Worm (Caenorhabditis elegans) whole organism, midembryonic: ENCODE results near the gene ZK1058.9.

Source experiments
- T22C8.4 ChIP-seq: fragments of 200-800 bp; sonication (Bioruptor generic); IDR thresholded peaks from 2 replicates; pipeline ENCODE4 v1.3.6; 2022; ENCODE audit warnings: missing genetic modification characterization, missing compliant biosample characterization
- cog-1 ChIP-seq: sonication (generic microtip); optimal IDR thresholded peaks from 2 replicates; lab custom pipeline; 2016; ENCODE audit warnings: missing genetic modification characterization, missing compliant biosample characterization
- flt-1 ChIP-seq: fragments of 200-800 bp; sonication (Bioruptor generic); IDR thresholded peaks from 2 replicates; pipeline ENCODE4 v1.3.6; 2022; ENCODE audit warnings: missing genetic modification characterization, missing compliant biosample characterization
- klf-2 ChIP-seq: fragments of 200-800 bp; sonication (Bioruptor generic); conservative IDR thresholded peaks from 2 replicates; pipeline ENCODE4 v1.3.6; 2022; ENCODE audit warnings: missing genetic modification reagents, missing genetic modification characterization, missing compliant biosample characterization
- med-1 ChIP-seq: sonication (generic microtip); optimal IDR thresholded peaks from 2 replicates; lab custom pipeline; 2017; ENCODE audit warnings: missing genetic modification characterization, mild to moderate bottlenecking, missing compliant biosample characterization, antibody characterized with exemption, missing genetic modification reagents; ENCODE audit not compliant: insufficient read depth
- ref-1 ChIP-seq: fragments of 200-800 bp; sonication (Bioruptor generic); conservative IDR thresholded peaks from 2 replicates; pipeline ENCODE4 v1.3.6; 2022; ENCODE audit warnings: missing genetic modification reagents, missing genetic modification characterization, missing compliant biosample characterization
- tab-1 ChIP-seq: fragments of 200-800 bp; sonication (Bioruptor generic); IDR thresholded peaks from 2 replicates; pipeline ENCODE4 v1.3.6; 2022; ENCODE audit warnings: missing genetic modification characterization, missing compliant biosample characterization
- ztf-23 ChIP-seq: fragments of 200-800 bp; sonication (Bioruptor generic); IDR thresholded peaks from 2 replicates; pipeline ENCODE4 v1.3.6; 2022; ENCODE audit warnings: missing genetic modification reagents, missing genetic modification characterization, missing compliant biosample characterization
- ztf-29 ChIP-seq: fragments of 200-800 bp; sonication (Bioruptor generic); IDR thresholded peaks from 2 replicates; pipeline ENCODE4 v1.3.6; 2022; ENCODE audit warnings: missing genetic modification reagents, missing genetic modification characterization, missing compliant biosample characterization

Gene ZK1058.9

ce11 chrIII:3908205-3908604, 17.8 kb downstream of the ZK1058.9 start:
- TF ChIP-seq flt-1 (no peak), ztf-29 (GFP tag; lab: Robert Waterston, UW) (no peak), med-1 (no peak), cog-1 (tag; lab: Kevin White, UChicago) (no peak), tab-1 (GFP tag; lab: Robert Waterston, UW) (no peak), ztf-23 (no peak), ref-1 (GFP tag; lab: Robert Waterston, UW) (no peak), klf-2 (GFP tag; lab: Robert Waterston, UW) (no peak), T22C8.4 (GFP tag; lab: Robert Waterston, UW) (no peak)

- TF ChIP-seq cog-1 (tag; lab: Kevin White, UChicago) (no peak), klf-2 (GFP tag; lab: Robert Waterston, UW) (no peak), ztf-29 (GFP tag; lab: Robert Waterston, UW) (no peak), ztf-23 (no peak), med-1 (no peak), tab-1 (GFP tag; lab: Robert Waterston, UW) (no peak), ref-1 (GFP tag; lab: Robert Waterston, UW) (no peak), flt-1 (no peak), T22C8.4 (GFP tag; lab: Robert Waterston, UW) (no peak)
Observed at ce11 chrIII:3907587-3907986, 18.4 kb downstream of the ZK1058.9 start, which contains the start of gene mmcm-1. Gene mmcm-1, minus strand, starts transcription at chrIII:3907687.

- TF ChIP-seq ztf-29 (GFP tag; lab: Robert Waterston, UW), result no peak
- no peak for TF ChIP-seq ztf-23
- no peak for TF ChIP-seq flt-1
- no peak for TF ChIP-seq tab-1 (GFP tag; lab: Robert Waterston, UW)
- no peak for TF ChIP-seq T22C8.4 (GFP tag; lab: Robert Waterston, UW)
- TF ChIP-seq klf-2 (GFP tag; lab: Robert Waterston, UW), result no peak
- no peak for TF ChIP-seq cog-1 (tag; lab: Kevin White, UChicago)
- TF ChIP-seq med-1, result no peak
- TF ChIP-seq ref-1 (GFP tag; lab: Robert Waterston, UW), result no peak
Observed at ce11 chrIII:3906481-3906880, 19.5 kb downstream of the ZK1058.9 start.

ce11 chrIII:3902588-3903325, 23.3 kb downstream of the ZK1058.9 start:
- TF ChIP-seq klf-2 (GFP tag; lab: Robert Waterston, UW), result no peak
- TF ChIP-seq ztf-29 (GFP tag; lab: Robert Waterston, UW), result no peak
- no peak for TF ChIP-seq T22C8.4 (GFP tag; lab: Robert Waterston, UW)
- TF ChIP-seq flt-1, result no peak
- TF ChIP-seq med-1, result no peak
- no peak for TF ChIP-seq cog-1 (tag; lab: Kevin White, UChicago)
- TF ChIP-seq tab-1 (GFP tag; lab: Robert Waterston, UW), result no peak

ce11 chrIII:3901542-3901941, 24.5 kb downstream of the ZK1058.9 start, which contains the start of gene tir-1:
Gene tir-1, minus strand, starts transcription at chrIII:3901642.
- TF ChIP-seq ref-1 (GFP tag; lab: Robert Waterston, UW) (no peak), cog-1 (tag; lab: Kevin White, UChicago) (no peak), ztf-23 (no peak), tab-1 (GFP tag; lab: Robert Waterston, UW) (no peak), ztf-29 (GFP tag; lab: Robert Waterston, UW) (no peak), med-1 (no peak), flt-1 (no peak), klf-2 (GFP tag; lab: Robert Waterston, UW) (no peak), T22C8.4 (GFP tag; lab: Robert Waterston, UW) (no peak)

- no peak for TF ChIP-seq T22C8.4 (GFP tag; lab: Robert Waterston, UW)
Observed at ce11 chrIII:3898850-3899249, 27.2 kb downstream of the ZK1058.9 start.

ce11 chrIII:3898354-3898753, 27.7 kb downstream of the ZK1058.9 start:
- TF ChIP-seq ztf-29 (GFP tag; lab: Robert Waterston, UW) (no peak), tab-1 (GFP tag; lab: Robert Waterston, UW) (no peak), med-1 (no peak), ref-1 (GFP tag; lab: Robert Waterston, UW) (no peak), klf-2 (GFP tag; lab: Robert Waterston, UW) (no peak), cog-1 (tag; lab: Kevin White, UChicago) (no peak), flt-1 (no peak), T22C8.4 (GFP tag; lab: Robert Waterston, UW) (no peak)

- peak; percentile 40; the same call in 1 of the 2 replicates for TF ChIP-seq ref-1 (GFP tag; lab: Robert Waterston, UW)
- peak; percentile 85 for TF ChIP-seq flt-1
Observed at ce11 chrIII:3897116-3897845, 28.7 kb downstream of the ZK1058.9 start.

- no peak for TF ChIP-seq ztf-23
Observed at ce11 chrIII:3893992-3894391, 32.0 kb downstream of the ZK1058.9 start.

ce11 chrIII:3889896-3890295, 36.1 kb downstream of the ZK1058.9 start:
- TF ChIP-seq klf-2 (GFP tag; lab: Robert Waterston, UW), result no peak
- TF ChIP-seq flt-1, result no peak
- TF ChIP-seq tab-1 (GFP tag; lab: Robert Waterston, UW), result no peak
- no peak for TF ChIP-seq ref-1 (GFP tag; lab: Robert Waterston, UW)
- no peak for TF ChIP-seq ztf-23
- TF ChIP-seq cog-1 (tag; lab: Kevin White, UChicago), result no peak
- TF ChIP-seq ztf-29 (GFP tag; lab: Robert Waterston, UW), result no peak
- TF ChIP-seq med-1, result no peak
- TF ChIP-seq T22C8.4 (GFP tag; lab: Robert Waterston, UW), result no peak
